Fruit fly (Drosophila melanogaster): ENCODE measurements around the gene CG14641.

The CG14641 gene

dm6 chr3R:4197055-4197454 is 35.1 kb downstream of the CG14641 start, which contains the start of gene beta-Man (continued):
- TF ChIP-seq exex (tag; optimal IDR thresholded peaks at IDR 0.05) (no peak), bab2 (GFP tag; optimal IDR thresholded peaks at IDR 0.05) (no peak), Stat92E (GFP tag; optimal IDR thresholded peaks at IDR 0.05) (no peak), tx (GFP tag; optimal IDR thresholded peaks at IDR 0.05) (no peak), esg (GFP tag; conservative IDR thresholded peaks at IDR 0.05) (no peak), crc (GFP tag; optimal IDR thresholded peaks at IDR 0.05) (no peak), CG12155 (GFP tag; optimal IDR thresholded peaks at IDR 0.05) (no peak), CG15269 (tag; optimal IDR thresholded peaks at IDR 0.05) (no peak), hth (optimal IDR thresholded peaks at IDR 0.05) (no peak), jing (GFP tag; optimal IDR thresholded peaks at IDR 0.05) (no peak), CG3726 (GFP tag; IDR thresholded peaks at IDR 0.05) (no peak), bigmax (GFP tag; optimal IDR thresholded peaks at IDR 0.05) (no peak), Elba2 (GFP tag; optimal IDR thresholded peaks at IDR 0.05) (no peak), kni (GFP tag; optimal IDR thresholded peaks at IDR 0.05) (no peak), hkb (optimal IDR thresholded peaks at IDR 0.05) (no peak), hkb (GFP tag; IDR thresholded peaks at IDR 0.05) (0 out of 2 replicates have a peak, but pooled peaks have one; percentile 21), sob (GFP tag; IDR thresholded peaks at IDR 0.05) (no peak), lbe (GFP tag; optimal IDR thresholded peaks at IDR 0.05) (no peak), fd3F (GFP tag; optimal IDR thresholded peaks at IDR 0.05) (no peak), fd102C (GFP tag; optimal IDR thresholded peaks at IDR 0.05) (no peak), CG12769 (tag; optimal IDR thresholded peaks at IDR 0.05) (peak; percentile 35), CG33213 (GFP tag; optimal IDR thresholded peaks at IDR 0.05) (peak; percentile 76), croc (GFP tag; conservative IDR thresholded peaks at IDR 0.05) (no peak), Doc2 (GFP tag; IDR thresholded peaks at IDR 0.05) (no peak), CG9437 (GFP tag; optimal IDR thresholded peaks at IDR 0.05) (peak; percentile 98), CG5180 (GFP tag; optimal IDR thresholded peaks at IDR 0.05) (no peak), pfk (GFP tag; optimal IDR thresholded peaks at IDR 0.05) (no peak), CG12299 (tag; optimal IDR thresholded peaks at IDR 0.05) (no peak), Hmr (GFP tag; optimal IDR thresholded peaks at IDR 0.05) (peak; percentile 17), Antp (GFP tag; optimal IDR thresholded peaks at IDR 0.05) (no peak), slp2 (GFP tag; optimal IDR thresholded peaks at IDR 0.05) (no peak), CG11093 (GFP tag; IDR thresholded peaks at IDR 0.05) (no peak), Dbx (GFP tag; IDR thresholded peaks at IDR 0.05) (no peak), Hand (GFP tag; optimal IDR thresholded peaks at IDR 0.05) (no peak), CkIIα-i1 (GFP tag; IDR thresholded peaks at IDR 0.05) (no peak), Atf3 (GFP tag; optimal IDR thresholded peaks at IDR 0.05) (no peak), gsb-n (tag; optimal IDR thresholded peaks at IDR 0.05) (no peak), Fer3 (tag; optimal IDR thresholded peaks at IDR 0.05) (no peak), CG3407 (GFP tag; optimal IDR thresholded peaks at IDR 0.05) (no peak), Abd-B (GFP tag; optimal IDR thresholded peaks at IDR 0.05) (no peak), sc (optimal IDR thresholded peaks at IDR 0.05) (no peak), sc (GFP tag; optimal IDR thresholded peaks at IDR 0.05) (no peak), zen2 (GFP tag; IDR thresholded peaks at IDR 0.05; ENCODE audit: partially characterized antibody) (peak; percentile 50; the same call in 1 of the 3 replicates), Oli (tag; optimal IDR thresholded peaks at IDR 0.05) (no peak), CG14710 (tag; optimal IDR thresholded peaks at IDR 0.05) (no peak), cwo (GFP tag; optimal IDR thresholded peaks at IDR 0.05) (no peak), CG2678 (tag; optimal IDR thresholded peaks at IDR 0.05) (no peak), slbo (GFP tag; IDR thresholded peaks at IDR 0.05) (no peak), Opbp (GFP tag; IDR thresholded peaks at IDR 0.05; ENCODE audit: partially characterized antibody) (peak; percentile 73; the same call in 2 of the 3 replicates), Poxn (GFP tag; IDR thresholded peaks at IDR 0.05) (no peak), lola (GFP tag; optimal IDR thresholded peaks at IDR 0.05) (no peak)

Data from whole organism, embryonic.